Worm (Caenorhabditis elegans) whole organism, L1 larva: ENCODE data around the gene F56D2.3.

Experiments used
- egl-27 ChIP-seq, 2 experiments: fragments of 150-350 bp in 1 of 2; sonication (generic microtip); optimal IDR thresholded peaks; 3 replicates each; lab custom pipeline; 2017 to 2018; ENCODE audit warnings: missing biosample characterization in 2 of 2, missing genetic modification characterization in 2 of 2, missing genetic modification reagents in 2 of 2
- elt-3 ChIP-seq, 6 experiments: fragments of 150-350 bp in 1 of 6; sonication (generic microtip); optimal IDR thresholded peaks; 2 replicates each; lab custom pipeline; 2017 to 2018; ENCODE audit warnings: missing biosample characterization in 6 of 6, missing genetic modification characterization in 6 of 6, inconsistent platforms in 1 of 6
- hlh-4 ChIP-seq: sonication (generic microtip); optimal IDR thresholded peaks from 2 replicates; lab custom pipeline; 2016; ENCODE audit warnings: mild to moderate bottlenecking, missing genetic modification characterization, missing compliant biosample characterization
- jun-1 ChIP-seq: fragments of 150-350 bp; optimal IDR thresholded peaks from 2 replicates; lab custom pipeline; 2014; ENCODE audit warnings: missing biosample characterization, missing genetic modification reagents, missing genetic modification characterization
- nhr-19 ChIP-seq: fragments of 200-800 bp; sonication (Bioruptor generic); conservative IDR thresholded peaks from 2 replicates; pipeline ENCODE4 v1.3.6; 2022; ENCODE audit warnings: missing genetic modification characterization, missing compliant biosample characterization
- unc-98 ChIP-seq: fragments of 200-800 bp; sonication (Bioruptor generic); IDR thresholded peaks from 2 replicates; pipeline ENCODE4 v1.3.6; 2022; ENCODE audit warnings: missing genetic modification characterization, missing compliant biosample characterization
- zag-1 ChIP-seq: fragments of 150-350 bp; optimal IDR thresholded peaks from 2 replicates; lab custom pipeline; 2014; ENCODE audit warnings: missing biosample characterization, missing genetic modification characterization

- TF ChIP-seq egl-27 (tag; optimal IDR thresholded peaks at IDR 0.05; lab: Kevin White, UChicago) (no peak), nhr-19 (GFP tag; lab: Robert Waterston, UW) (no peak), jun-1 (tag; lab: Kevin White, UChicago) (no peak), elt-3 (tag; optimal IDR thresholded peaks at IDR 0.05; lab: Kevin White, UChicago) (no peak), zag-1 (no peak), hlh-4 (tag; lab: Kevin White, UChicago) (no peak), unc-98 (GFP tag; lab: Robert Waterston, UW) (no peak)
Observed at ce11 chrIII:5620186-5620585, 35.4 kb downstream of the F56D2.3 start.
